Worm (Caenorhabditis elegans): Measurements from ENCODE around the gene lea-1.
A peak's percentile ranks its signal among the peaks of the same experiment; 100 is the strongest.

Gene lea-1

ce11 chrV:10011623-10012022 lies at the start of gene lea-1:
Gene lea-1 (plus strand): TSS chrV:10011923.
- TF ChIP-seq ceh-32 (tag; optimal IDR thresholded peaks at IDR 0.05; ENCODE audit: poor library complexity) (no peak), lsy-2 (tag; optimal IDR thresholded peaks at IDR 0.05) (no peak), mes-2 (tag; optimal IDR thresholded peaks at IDR 0.05; ENCODE audit: poor library complexity, severe bottlenecking) (no peak), ztf-11 (tag; optimal IDR thresholded peaks at IDR 0.05) (no peak), lin-15B (tag; optimal IDR thresholded peaks at IDR 0.05) (no peak), spr-1 (tag; optimal IDR thresholded peaks at IDR 0.05) (no peak), daf-12 (tag; optimal IDR thresholded peaks at IDR 0.05) (no peak), skn-1 (tag; optimal IDR thresholded peaks at IDR 0.05) (no peak), lin-39 (tag; optimal IDR thresholded peaks at IDR 0.05) (no peak), Y105C5A.15 (GFP tag; IDR thresholded peaks at IDR 0.05) (no peak), hlh-30 (tag; optimal IDR thresholded peaks at IDR 0.05; ENCODE audit: insufficient read depth) (no peak), mep-1 (tag; optimal IDR thresholded peaks at IDR 0.05) (no peak), nhr-11 (tag; optimal IDR thresholded peaks at IDR 0.05) (no peak), Y75B8A.6 (GFP tag; IDR thresholded peaks at IDR 0.05) (no peak), mdt-29 (GFP tag; IDR thresholded peaks at IDR 0.05) (no peak), mxl-2 (GFP tag; conservative IDR thresholded peaks at IDR 0.05) (no peak), nhr-28 (tag; optimal IDR thresholded peaks at IDR 0.05) (no peak)

- no peak for TF ChIP-seq sdz-12 (GFP tag; optimal IDR thresholded peaks at IDR 0.05)
- no peak for TF ChIP-seq ceh-28 (tag; optimal IDR thresholded peaks at IDR 0.05)
- no peak for TF ChIP-seq mdt-29 (GFP tag; IDR thresholded peaks at IDR 0.05)
- TF ChIP-seq daf-16 (GFP tag; optimal IDR thresholded peaks at IDR 0.05), result no peak
- TF ChIP-seq daf-16 (tag; optimal IDR thresholded peaks at IDR 0.05), result no peak
- TF ChIP-seq mes-2 (tag; optimal IDR thresholded peaks at IDR 0.05; ENCODE audit: poor library complexity, severe bottlenecking), result no peak
- TF ChIP-seq F26F4.8 (GFP tag; conservative IDR thresholded peaks at IDR 0.05), result no peak
- no peak for TF ChIP-seq duxl-1 (tag; optimal IDR thresholded peaks at IDR 0.05; ENCODE audit: poor library complexity)
- no peak for TF ChIP-seq unc-62 (GFP tag; optimal IDR thresholded peaks at IDR 0.05 in 1 of 2)
- no peak for TF ChIP-seq unc-62 (tag; optimal IDR thresholded peaks at IDR 0.05)
- TF ChIP-seq aha-1 (tag), result no peak
- TF ChIP-seq nhr-10 (tag; optimal IDR thresholded peaks at IDR 0.05), result no peak
- TF ChIP-seq madf-9 (GFP tag; conservative IDR thresholded peaks at IDR 0.05), result no peak
- no peak for TF ChIP-seq egl-27 (tag; optimal IDR thresholded peaks at IDR 0.05)
- no peak for TF ChIP-seq unc-39 (tag; optimal IDR thresholded peaks at IDR 0.05)
- TF ChIP-seq mdl-1 (tag; optimal IDR thresholded peaks at IDR 0.05), result no peak
- no peak for TF ChIP-seq mxl-2 (GFP tag; conservative IDR thresholded peaks at IDR 0.05)
- no peak for TF ChIP-seq ztf-7 (tag; optimal IDR thresholded peaks at IDR 0.05)
- TF ChIP-seq ama-1 (optimal IDR thresholded peaks at IDR 0.05), result no peak
These were observed 49.3 kb upstream of the lea-1 start, which contains the start of gene madf-4 for ce11 chrV:9962394-9962793. Gene madf-4 (minus strand): TSS chrV:9962494.

ce11 chrV:9962916-9963315 lies 48.8 kb upstream of the lea-1 start:
- peak; percentile 28 for TF ChIP-seq nhr-25 (tag; optimal IDR thresholded peaks at IDR 0.05; ENCODE audit: borderline replicate concordance, insufficient read depth)
- no peak for TF ChIP-seq lir-3 (tag; optimal IDR thresholded peaks at IDR 0.05)
- TF ChIP-seq ceh-82 (tag; optimal IDR thresholded peaks at IDR 0.05), result no peak
- peak; percentile 6 for TF ChIP-seq mes-2 (tag; optimal IDR thresholded peaks at IDR 0.05; ENCODE audit: poor library complexity, severe bottlenecking)
- peak; percentile 17 for TF ChIP-seq mep-1 (tag; optimal IDR thresholded peaks at IDR 0.05)
- peak; percentile 44; the same call in 1 of the 2 replicates for TF ChIP-seq set-16 (GFP tag; IDR thresholded peaks at IDR 0.05)
- TF ChIP-seq ceh-20 (GFP tag; IDR thresholded peaks at IDR 0.05), result 0 out of 2 replicates have a peak, but pooled peaks have one; percentile 35
- TF ChIP-seq unc-62 (GFP tag; optimal IDR thresholded peaks at IDR 0.05 in 1 of 2), result peak in 1 of 2 experiments; percentile 71
- TF ChIP-seq unc-62 (tag; optimal IDR thresholded peaks at IDR 0.05), result no peak

Measured in whole organism, L4 larva.